Worm (Caenorhabditis elegans): ENCODE data around the gene srpa-68.

The srpa-68 gene

DNA sequence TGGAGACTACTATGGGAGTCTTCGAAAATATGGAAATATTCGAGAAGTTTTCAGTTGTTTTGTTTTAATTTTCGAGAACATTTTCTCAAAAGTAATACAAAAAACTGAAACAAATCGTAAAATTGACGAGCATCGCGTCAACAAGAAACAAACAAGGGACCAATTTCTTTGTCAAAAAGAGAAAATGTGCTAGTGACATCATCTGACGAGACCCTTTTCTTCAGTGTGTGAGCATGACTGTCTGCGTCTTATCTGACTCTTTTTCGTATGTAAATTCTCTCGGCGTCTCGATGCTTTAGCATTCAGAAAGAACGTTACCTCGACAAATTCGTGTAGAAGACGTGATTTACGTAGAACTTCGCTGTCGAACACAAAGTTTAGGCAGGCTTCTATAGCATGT is 3.8 kb downstream of the srpa-68 start:
- TF ChIP-seq nhr-129 (tag; optimal IDR thresholded peaks at IDR 0.05) (peak; percentile 77), nhr-25 (tag; optimal IDR thresholded peaks at IDR 0.05) (no peak), lsy-2 (tag; optimal IDR thresholded peaks at IDR 0.05) (peak in 1 of 2 experiments; percentile 36), C34F6.9 (tag; optimal IDR thresholded peaks at IDR 0.05) (peak; percentile 35), zag-1 (tag; optimal IDR thresholded peaks at IDR 0.05) (peak; percentile 2), unc-55 (GFP tag; optimal IDR thresholded peaks at IDR 0.05) (peak; percentile 41), nhr-21 (tag; optimal IDR thresholded peaks at IDR 0.05) (no peak)

DNA sequence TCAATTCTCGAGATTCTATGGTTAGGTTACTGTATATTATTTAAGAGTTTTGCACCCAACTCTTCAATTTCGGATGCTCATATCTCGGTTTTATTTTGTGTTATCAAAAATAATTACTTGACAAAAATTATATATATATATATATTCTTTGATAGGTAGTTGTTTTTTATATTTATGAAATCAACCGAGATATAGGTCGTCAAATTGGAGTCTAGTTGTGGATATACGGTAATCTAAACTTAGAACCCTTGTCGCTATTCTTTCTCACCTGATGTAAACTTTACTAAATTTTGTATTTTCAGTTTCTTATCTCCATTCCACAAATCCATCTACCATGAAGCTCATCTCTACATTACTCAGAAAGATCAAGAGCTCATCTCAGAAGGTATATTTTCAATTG is 8.3 kb downstream of the srpa-68 start, which contains the start of gene F55C5.10:
Gene F55C5.10 (plus strand): TSS at position 301 of the 400 bp plus-strand sequence.
- TF ChIP-seq lin-39 (tag; optimal IDR thresholded peaks at IDR 0.05) = no peak
- no peak for TF ChIP-seq peb-1 (tag; optimal IDR thresholded peaks at IDR 0.05)
- TF ChIP-seq dmd-4 (tag; optimal IDR thresholded peaks at IDR 0.05) = no peak
- no peak for TF ChIP-seq ama-1 (optimal IDR thresholded peaks at IDR 0.05)
- no peak for TF ChIP-seq aly-2 (tag; optimal IDR thresholded peaks at IDR 0.05)
- no peak for TF ChIP-seq ZK546.5 (tag; optimal IDR thresholded peaks at IDR 0.05)
- no peak for TF ChIP-seq ceh-16 (tag; optimal IDR thresholded peaks at IDR 0.05)
- TF ChIP-seq blmp-1 (tag; optimal IDR thresholded peaks at IDR 0.05; ENCODE audit: insufficient read depth) = no peak
- TF ChIP-seq nhr-21 (tag; optimal IDR thresholded peaks at IDR 0.05) = no peak
- no peak for TF ChIP-seq zag-1 (tag; optimal IDR thresholded peaks at IDR 0.05)
- no peak for TF ChIP-seq nhr-10 (tag; optimal IDR thresholded peaks at IDR 0.05)
- no peak for TF ChIP-seq mab-5 (tag; optimal IDR thresholded peaks at IDR 0.05)
- TF ChIP-seq sma-3 (GFP tag; optimal IDR thresholded peaks at IDR 0.05) = no peak
- TF ChIP-seq Y55F3AM.14 (GFP tag; optimal IDR thresholded peaks at IDR 0.05) = no peak
- TF ChIP-seq snpc-4 (tag; optimal IDR thresholded peaks at IDR 0.05) = no peak

DNA sequence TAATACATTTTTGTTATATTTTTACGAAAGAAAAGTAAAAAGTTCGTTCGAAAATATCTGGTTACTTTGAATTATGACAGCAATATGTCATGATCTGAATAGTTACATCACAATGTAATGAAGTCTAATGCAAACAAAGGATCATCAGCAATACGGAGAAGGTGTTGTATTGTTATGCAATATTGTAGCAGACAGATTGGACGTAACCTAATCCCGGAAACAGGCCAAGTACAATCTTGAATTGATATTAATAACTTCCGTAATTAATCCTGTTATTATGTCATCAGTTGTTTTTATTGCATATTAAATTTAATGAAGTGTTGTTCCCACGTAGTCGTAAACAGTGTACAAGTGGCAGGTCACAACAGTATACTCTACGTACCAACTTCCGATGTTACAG is 9.9 kb downstream of the srpa-68 start:
- TF ChIP-seq nhr-21 (tag; optimal IDR thresholded peaks at IDR 0.05) (no peak), mab-5 (tag; optimal IDR thresholded peaks at IDR 0.05) (no peak), nhr-129 (tag; optimal IDR thresholded peaks at IDR 0.05) (no peak), unc-62 (GFP tag; optimal IDR thresholded peaks at IDR 0.05) (no peak), nhr-25 (tag; optimal IDR thresholded peaks at IDR 0.05) (no peak)

DNA sequence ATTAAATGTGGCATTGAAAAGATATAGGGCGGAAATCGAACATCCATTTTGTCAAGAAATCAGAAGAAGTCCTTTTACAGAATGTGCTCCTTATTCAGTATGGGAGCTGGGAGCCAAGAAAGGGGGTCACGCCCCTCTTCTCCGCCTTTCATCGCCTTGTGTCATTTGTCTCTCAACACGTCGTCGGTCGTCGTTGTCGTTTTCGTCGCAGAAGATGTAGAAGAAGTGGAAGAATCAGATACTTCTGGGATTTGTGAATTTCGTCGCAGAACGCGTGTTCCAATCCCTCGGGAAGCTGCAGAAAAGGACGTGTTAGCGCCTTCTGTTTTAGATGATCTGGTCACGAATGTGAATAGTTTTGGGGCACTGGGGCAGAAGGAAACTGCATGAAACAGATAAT is 14.5 kb downstream of the srpa-68 start, which contains the start of gene bnc-1:
Gene bnc-1 (minus strand): TSS at position 101 of the 400 bp plus-strand sequence.
- TF ChIP-seq nhr-10 (tag; optimal IDR thresholded peaks at IDR 0.05) (no peak), lsy-2 (tag; optimal IDR thresholded peaks at IDR 0.05) (no peak), ceh-16 (tag; optimal IDR thresholded peaks at IDR 0.05) (no peak), nhr-23 (tag; optimal IDR thresholded peaks at IDR 0.05) (no peak), snpc-4 (tag; optimal IDR thresholded peaks at IDR 0.05) (no peak), alr-1 (tag; optimal IDR thresholded peaks at IDR 0.05) (no peak), lin-11 (tag; optimal IDR thresholded peaks at IDR 0.05) (no peak), lin-13 (GFP tag; optimal IDR thresholded peaks at IDR 0.05) (no peak), crh-2 (tag; optimal IDR thresholded peaks at IDR 0.05) (no peak), C34F6.9 (tag; optimal IDR thresholded peaks at IDR 0.05) (no peak), ztf-1 (GFP tag; conservative IDR thresholded peaks at IDR 0.05) (no peak), nhr-21 (tag; optimal IDR thresholded peaks at IDR 0.05) (no peak), unc-62 (GFP tag; optimal IDR thresholded peaks at IDR 0.05) (no peak), zag-1 (tag; optimal IDR thresholded peaks at IDR 0.05) (no peak), R02D3.7 (tag; optimal IDR thresholded peaks at IDR 0.05) (no peak), ztf-4 (tag; optimal IDR thresholded peaks at IDR 0.05) (no peak), F13H6.1 (tag; optimal IDR thresholded peaks at IDR 0.05) (no peak), skn-1 (tag; optimal IDR thresholded peaks at IDR 0.05) (no peak), mab-5 (tag; optimal IDR thresholded peaks at IDR 0.05) (no peak)

DNA sequence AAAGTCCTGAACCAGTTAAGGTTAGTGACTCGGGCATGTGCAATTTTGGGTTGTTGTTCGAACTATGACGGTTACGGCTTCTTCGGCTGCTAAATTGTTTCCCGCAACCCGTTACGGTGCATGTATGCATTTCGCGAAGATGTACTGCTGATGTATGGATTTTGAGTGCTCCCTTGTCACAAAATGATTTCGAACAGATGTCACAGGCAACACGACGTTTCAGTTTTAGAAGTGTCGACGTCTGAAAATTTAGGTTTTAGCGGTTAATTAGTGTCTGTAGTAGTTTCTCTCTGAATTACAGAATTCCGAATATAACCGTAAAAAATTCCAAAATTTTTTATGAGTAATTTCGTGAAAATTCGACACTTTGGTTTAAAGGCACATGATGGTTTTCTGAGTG is 15.7 kb downstream of the srpa-68 start:
- TF ChIP-seq nhr-12 (tag; optimal IDR thresholded peaks at IDR 0.05) (no peak), aly-2 (tag; optimal IDR thresholded peaks at IDR 0.05) (no peak), F13H6.1 (tag; optimal IDR thresholded peaks at IDR 0.05) (no peak), alr-1 (tag; optimal IDR thresholded peaks at IDR 0.05) (no peak), R02D3.7 (tag; optimal IDR thresholded peaks at IDR 0.05) (no peak), ceh-82 (tag; optimal IDR thresholded peaks at IDR 0.05) (no peak), skn-1 (tag; optimal IDR thresholded peaks at IDR 0.05) (no peak), peb-1 (tag; optimal IDR thresholded peaks at IDR 0.05) (no peak), nhr-6 (tag; optimal IDR thresholded peaks at IDR 0.05) (no peak), egl-27 (tag; optimal IDR thresholded peaks at IDR 0.05) (no peak), elt-1 (tag; optimal IDR thresholded peaks at IDR 0.05) (no peak), gmeb-1 (tag; optimal IDR thresholded peaks at IDR 0.05) (no peak), C34F6.9 (tag; optimal IDR thresholded peaks at IDR 0.05) (no peak), Y55F3AM.14 (GFP tag; optimal IDR thresholded peaks at IDR 0.05) (no peak), nhr-237 (tag; optimal IDR thresholded peaks at IDR 0.05) (no peak), nhr-21 (tag; optimal IDR thresholded peaks at IDR 0.05) (no peak), nhr-129 (tag; optimal IDR thresholded peaks at IDR 0.05) (no peak)

Measured in whole organism, L2 larva.